Fruit fly (Drosophila melanogaster) whole organism, embryonic: ENCODE results near the gene Eip75B.

Experiments
- CG10209 ChIP-seq: fragments of 200-800 bp; sonication (Bioruptor generic); optimal IDR thresholded peaks from 3 replicates; lab custom pipeline; 2017; ENCODE audit warnings: missing biosample characterization, mild to moderate bottlenecking, missing genetic modification characterization, missing genetic modification reagents
- CG10274 ChIP-seq: fragments of 200-800 bp; sonication (Bioruptor generic); optimal IDR thresholded peaks from 3 replicates; lab custom pipeline; 2017; ENCODE audit warnings: missing biosample characterization, mild to moderate bottlenecking, missing genetic modification characterization
- CG10321 ChIP-seq: fragments of 200-800 bp; sonication (Bioruptor generic); IDR thresholded peaks from 2 replicates; pipeline ENCODE4 v1.3.6; 2022; ENCODE audit warnings: missing biosample characterization, missing genetic modification characterization
- CG10366 ChIP-seq: fragments of 200-800 bp; sonication (Bioruptor generic); IDR thresholded peaks from 2 replicates; pipeline ENCODE4 v1.3.6; 2022; ENCODE audit warnings: missing biosample characterization, missing genetic modification characterization
- CG10565 ChIP-seq: fragments of 200-800 bp; sonication (Bioruptor generic); optimal IDR thresholded peaks from 3 replicates; lab custom pipeline; 2016; ENCODE audit warnings: missing biosample characterization, mild to moderate bottlenecking, missing genetic modification characterization
- CG11696 ChIP-seq: fragments of 200-800 bp; sonication (Bioruptor generic); IDR thresholded peaks from 2 replicates; pipeline ENCODE4 v1.3.6; 2022; ENCODE audit warnings: missing biosample characterization, missing genetic modification characterization
- CG12071 ChIP-seq: fragments of 200-800 bp; sonication (Bioruptor generic); optimal IDR thresholded peaks from 3 replicates; lab custom pipeline; 2018; ENCODE audit warnings: missing biosample characterization, mild to moderate bottlenecking, missing genetic modification characterization
- CG12744 ChIP-seq: fragments of 200-800 bp; sonication (Bioruptor generic); optimal IDR thresholded peaks from 2 replicates; lab custom pipeline; 2016; ENCODE audit warnings: missing biosample characterization, missing genetic modification characterization
- CG15269 ChIP-seq: fragments of 200-800 bp; sonication (Bioruptor generic); optimal IDR thresholded peaks from 2 replicates; lab custom pipeline; 2018; ENCODE audit warnings: missing biosample characterization, mild to moderate bottlenecking, missing genetic modification characterization, moderate library complexity
- CG15601 ChIP-seq: fragments of 200-800 bp; sonication (Bioruptor generic); optimal IDR thresholded peaks from 3 replicates; lab custom pipeline; 2019; ENCODE audit warnings: missing biosample characterization, mild to moderate bottlenecking, missing genetic modification characterization, moderate library complexity
- CG16779 ChIP-seq: fragments of 200-800 bp; sonication (Bioruptor generic); IDR thresholded peaks from 2 replicates; pipeline ENCODE4 v1.3.6; 2022; ENCODE audit warnings: missing biosample characterization, missing genetic modification characterization
- CG30431 ChIP-seq: fragments of 200-800 bp; sonication (Bioruptor generic); optimal IDR thresholded peaks from 2 replicates; lab custom pipeline; 2017; ENCODE audit warnings: missing biosample characterization, missing genetic modification characterization
- CG34422 ChIP-seq: fragments of 200-800 bp; sonication (Bioruptor generic); IDR thresholded peaks from 3 replicates; pipeline ENCODE4 v1.3.6; 2022; ENCODE audit warnings: missing biosample characterization, missing genetic modification characterization
- CG6254 ChIP-seq: fragments of 200-800 bp; sonication (Bioruptor generic); optimal IDR thresholded peaks from 3 replicates; lab custom pipeline; 2017; ENCODE audit warnings: mild to moderate bottlenecking, missing biosample characterization, missing genetic modification reagents, missing genetic modification characterization
- CG6813 ChIP-seq: fragments of 200-800 bp; sonication (Bioruptor generic); optimal IDR thresholded peaks from 2 replicates; lab custom pipeline; 2017; ENCODE audit warnings: missing biosample characterization, missing genetic modification characterization, mild to moderate bottlenecking, moderate library complexity, missing genetic modification reagents
- CG7786 ChIP-seq: fragments of 200-800 bp; sonication (Bioruptor generic); optimal IDR thresholded peaks from 2 replicates; lab custom pipeline; 2016; ENCODE audit warnings: missing biosample characterization, missing genetic modification characterization
- CG7987 ChIP-seq: fragments of 200-800 bp; sonication (Bioruptor generic); optimal IDR thresholded peaks from 2 replicates; lab custom pipeline; 2018; ENCODE audit warnings: missing biosample characterization, mild to moderate bottlenecking, missing genetic modification characterization, moderate library complexity
- CG9817 ChIP-seq: fragments of 200-800 bp; sonication (Bioruptor generic); optimal IDR thresholded peaks from 2 replicates; lab custom pipeline; 2018; ENCODE audit warnings: missing biosample characterization, mild to moderate bottlenecking, missing genetic modification characterization, moderate library complexity
- CrebB ChIP-seq: fragments of 200-800 bp; sonication (Bioruptor generic); optimal IDR thresholded peaks from 3 replicates; lab custom pipeline; 2018; ENCODE audit warnings: missing biosample characterization, mild to moderate bottlenecking, missing genetic modification characterization
- Dp ChIP-seq: fragments of 200-800 bp; sonication (Bioruptor generic); optimal IDR thresholded peaks from 2 replicates; lab custom pipeline; 2018; ENCODE audit warnings: missing biosample characterization, mild to moderate bottlenecking, missing genetic modification characterization, moderate library complexity
- ERR ChIP-seq: fragments of 200-800 bp; sonication (Bioruptor generic); optimal IDR thresholded peaks from 2 replicates; lab custom pipeline; 2016; ENCODE audit warnings: missing biosample characterization, missing genetic modification characterization
- Fer1 ChIP-seq: fragments of 200-800 bp; sonication (Bioruptor generic); optimal IDR thresholded peaks from 2 replicates; lab custom pipeline; 2017; ENCODE audit warnings: missing biosample characterization, mild to moderate bottlenecking, missing genetic modification characterization
- Fer3 ChIP-seq: fragments of 200-800 bp; sonication (Bioruptor generic); optimal IDR thresholded peaks from 2 replicates; lab custom pipeline; 2018; ENCODE audit warnings: missing biosample characterization, mild to moderate bottlenecking, missing genetic modification characterization, moderate library complexity
- GATAe ChIP-seq: fragments of 200-800 bp; sonication (Bioruptor generic); conservative IDR thresholded peaks from 2 replicates; pipeline ENCODE4 v1.3.6; 2022; ENCODE audit warnings: missing biosample characterization, missing genetic modification characterization
- HLH3B ChIP-seq: fragments of 200-800 bp; sonication (Bioruptor generic); IDR thresholded peaks from 2 replicates; pipeline ENCODE4 v1.3.6; 2022; ENCODE audit warnings: missing biosample characterization, missing genetic modification characterization
- HLHmδ ChIP-seq: fragments of 200-800 bp; sonication (Bioruptor generic); optimal IDR thresholded peaks from 2 replicates; lab custom pipeline; 2018; ENCODE audit warnings: missing biosample characterization, mild to moderate bottlenecking, missing genetic modification characterization, moderate library complexity
- Hr3 ChIP-seq: fragments of 200-800 bp; sonication (Bioruptor generic); optimal IDR thresholded peaks from 3 replicates; lab custom pipeline; 2016; ENCODE audit warnings: missing biosample characterization, missing genetic modification characterization
- Hr78 ChIP-seq, 2 experiments: fragments of 200-800 bp in 1 of 2; fragments of >200 bp in 1 of 2; sonication (Bioruptor generic) in 1 of 2; optimal IDR thresholded peaks; 2 replicates each; lab custom pipeline; 2017 to 2019; ENCODE audit warnings: missing biosample characterization in 2 of 2, missing genetic modification characterization in 2 of 2, mild to moderate bottlenecking in 1 of 2, moderate library complexity in 1 of 2
- NC2α ChIP-seq: fragments of 200-800 bp; sonication (Bioruptor generic); optimal IDR thresholded peaks from 2 replicates; lab custom pipeline; 2016; ENCODE audit warnings: missing biosample characterization, missing genetic modification characterization
- Nf-YA ChIP-seq: fragments of 200-800 bp; sonication (Bioruptor generic); IDR thresholded peaks from 2 replicates; pipeline ENCODE4 v1.3.6; 2022; ENCODE audit warnings: missing biosample characterization, missing genetic modification characterization
- Optix ChIP-seq: fragments of 200-800 bp; sonication (Bioruptor generic); IDR thresholded peaks from 3 replicates; pipeline ENCODE4 v1.3.6; 2022; ENCODE audit warnings: missing biosample characterization, missing genetic modification characterization
- Rfx ChIP-seq: fragments of 200-800 bp; sonication (Bioruptor generic); IDR thresholded peaks from 2 replicates; pipeline ENCODE4 v1.3.6; 2022; ENCODE audit warnings: missing biosample characterization, missing genetic modification characterization
- Taf1 ChIP-seq: fragments of 200-800 bp; sonication (Bioruptor generic); IDR thresholded peaks from 2 replicates; pipeline ENCODE4 v1.3.6; 2022; ENCODE audit warnings: missing biosample characterization, missing genetic modification characterization
- Xbp1 ChIP-seq: fragments of 200-800 bp; sonication (Bioruptor generic); optimal IDR thresholded peaks from 3 replicates; lab custom pipeline; 2016; ENCODE audit warnings: missing biosample characterization, mild to moderate bottlenecking, missing genetic modification characterization
- abd-A ChIP-seq: fragments of 200-800 bp; sonication (Bioruptor generic); optimal IDR thresholded peaks from 3 replicates; lab custom pipeline; 2019; ENCODE audit warnings: missing biosample characterization, mild to moderate bottlenecking, missing genetic modification characterization, moderate library complexity
- aop ChIP-seq: fragments of 200-800 bp; sonication (Bioruptor generic); IDR thresholded peaks from 2 replicates; pipeline ENCODE4 v1.3.6; 2022; ENCODE audit warnings: missing biosample characterization, missing genetic modification characterization
- bcd ChIP-seq: fragments of 200-800 bp; sonication (Bioruptor generic); optimal IDR thresholded peaks from 2 replicates; lab custom pipeline; 2017; ENCODE audit warnings: missing biosample characterization, mild to moderate bottlenecking, missing genetic modification characterization
- btn ChIP-seq: fragments of 200-800 bp; sonication (Bioruptor generic); optimal IDR thresholded peaks from 2 replicates; lab custom pipeline; 2016; ENCODE audit warnings: missing biosample characterization, missing genetic modification characterization
- chn ChIP-seq: fragments of 200-800 bp; sonication (Bioruptor generic); optimal IDR thresholded peaks from 2 replicates; lab custom pipeline; 2016; ENCODE audit warnings: missing biosample characterization, missing genetic modification characterization
- dysf ChIP-seq: fragments of 200-800 bp; sonication (Bioruptor generic); IDR thresholded peaks from 3 replicates; pipeline ENCODE4 v1.3.6; 2022; ENCODE audit warnings: missing biosample characterization, missing genetic modification characterization
- ems ChIP-seq: fragments of 200-800 bp; sonication (Bioruptor generic); optimal IDR thresholded peaks from 3 replicates; lab custom pipeline; 2016; ENCODE audit warnings: missing biosample characterization, missing genetic modification characterization
- exex ChIP-seq: fragments of 200-800 bp; sonication (Bioruptor generic); optimal IDR thresholded peaks from 4 replicates; lab custom pipeline; 2018; ENCODE audit warnings: missing biosample characterization, mild to moderate bottlenecking, missing genetic modification characterization, moderate library complexity
- fd64A ChIP-seq: fragments of 200-800 bp; sonication (Bioruptor generic); optimal IDR thresholded peaks from 3 replicates; lab custom pipeline; 2018; ENCODE audit warnings: missing biosample characterization, mild to moderate bottlenecking, missing genetic modification characterization
- gce ChIP-seq: fragments of 200-800 bp; sonication (Bioruptor generic); IDR thresholded peaks from 3 replicates; pipeline ENCODE4 v1.3.6; 2022; ENCODE audit warnings: missing biosample characterization, missing genetic modification characterization
- grau ChIP-seq: fragments of 200-800 bp; optimal IDR thresholded peaks from 3 replicates; lab custom pipeline; 2019; ENCODE audit warnings: missing biosample characterization, mild to moderate bottlenecking, missing genetic modification characterization, moderate library complexity
- ham ChIP-seq: fragments of 200-800 bp; sonication (Bioruptor generic); IDR thresholded peaks from 2 replicates; pipeline ENCODE4 v1.3.6; 2022; ENCODE audit warnings: missing biosample characterization, missing genetic modification characterization
- mld ChIP-seq: fragments of 200-800 bp; sonication (Bioruptor generic); IDR thresholded peaks from 3 replicates; pipeline ENCODE4 v1.3.6; 2022; ENCODE audit warnings: missing biosample characterization, missing genetic modification characterization; ENCODE audit not compliant: partially characterized antibody
- nerfin-2 ChIP-seq: fragments of 200-800 bp; sonication (Bioruptor generic); IDR thresholded peaks from 2 replicates; pipeline ENCODE4 v1.3.6; 2022; ENCODE audit warnings: missing biosample characterization, missing genetic modification characterization; ENCODE audit not compliant: partially characterized antibody
- p53 ChIP-seq: fragments of 200-800 bp; sonication (Bioruptor generic); optimal IDR thresholded peaks from 2 replicates; lab custom pipeline; 2016; ENCODE audit warnings: missing biosample characterization, missing genetic modification characterization
- slbo ChIP-seq: fragments of 200-800 bp; sonication (Bioruptor generic); IDR thresholded peaks from 2 replicates; pipeline ENCODE4 v1.3.6; 2022; ENCODE audit warnings: missing biosample characterization, missing genetic modification characterization
- tin ChIP-seq: fragments of 200-800 bp; sonication (Bioruptor generic); optimal IDR thresholded peaks from 3 replicates; lab custom pipeline; 2016; ENCODE audit warnings: missing biosample characterization, missing genetic modification characterization
- trh ChIP-seq: fragments of 200-800 bp; sonication (Bioruptor generic); optimal IDR thresholded peaks from 2 replicates; lab custom pipeline; 2016; ENCODE audit warnings: missing biosample characterization, missing genetic modification characterization

The Eip75B gene

dm6 chr3L:17941575-17941974 lies 122.9 kb downstream of the Eip75B start (continued):
- TF ChIP-seq dysf (GFP tag; lab: Robert Waterston, UW) (peak; percentile 31; the same call in 1 of the 3 replicates), Dp (GFP tag; lab: Kevin White, UChicago) (no peak), Taf1 (GFP tag; lab: Robert Waterston, UW) (no peak), CG30431 (no peak), CG10274 (GFP tag; lab: Kevin White, UChicago) (no peak), Hr3 (peak; percentile 23), CG6813 (no peak), CG34422 (GFP tag; lab: Robert Waterston, UW) (no peak), Optix (GFP tag; lab: Robert Waterston, UW) (no peak), CG16779 (no peak), CG10565 (GFP tag; lab: Kevin White, UChicago) (no peak), chn (no peak), NC2α (no peak), nerfin-2 (GFP tag; lab: Robert Waterston, UW) (no peak), Fer3 (tag; lab: Kevin White, UChicago) (peak; percentile 35), HLHmδ (GFP tag; lab: Kevin White, UChicago) (no peak), CG15269 (tag; lab: Kevin White, UChicago) (peak; percentile 53), btn (no peak), CG12744 (GFP tag; lab: Kevin White, UChicago) (no peak), CG11696 (GFP tag; lab: Robert Waterston, UW) (no peak), CG7987 (no peak), grau (tag; lab: Kevin White, UChicago) (peak; percentile 45), ems (no peak), CG10366 (GFP tag; lab: Robert Waterston, UW) (no peak), CrebB (tag; lab: Kevin White, UChicago) (no peak), bcd (GFP tag; lab: Kevin White, UChicago) (no peak), gce (GFP tag; lab: Robert Waterston, UW) (no peak), GATAe (GFP tag; lab: Robert Waterston, UW) (no peak), abd-A (tag; lab: Kevin White, UChicago) (no peak), trh (GFP tag; lab: Kevin White, UChicago) (no peak), CG10209 (GFP tag; lab: Kevin White, UChicago) (peak; percentile 10), ERR (GFP tag; lab: Kevin White, UChicago) (no peak), CG7786 (GFP tag; lab: Kevin White, UChicago) (no peak), HLH3B (GFP tag; lab: Robert Waterston, UW) (no peak), CG6254 (GFP tag; lab: Kevin White, UChicago) (no peak), Hr78 (GFP tag; optimal IDR thresholded peaks at IDR 0.05; lab: Kevin White, UChicago) (no peak), aop (no peak), mld (GFP tag; lab: Robert Waterston, UW) (no peak), Xbp1 (peak; percentile 2), CG12071 (GFP tag; lab: Kevin White, UChicago) (no peak), CG15601 (tag; lab: Kevin White, UChicago) (no peak), exex (tag; lab: Kevin White, UChicago) (no peak), Nf-YA (no peak), CG9817 (tag; lab: Kevin White, UChicago) (peak; percentile 25), Fer1 (GFP tag; lab: Kevin White, UChicago) (peak; percentile 37), ham (no peak), Rfx (GFP tag; lab: Robert Waterston, UW) (0 out of 2 replicates have a peak, but pooled peaks have one; percentile 45), fd64A (GFP tag; lab: Kevin White, UChicago) (no peak), slbo (peak; percentile 33; the same call in 1 of the 2 replicates), tin (GFP tag; lab: Kevin White, UChicago) (no peak), p53 (no peak), CG10321 (GFP tag; lab: Robert Waterston, UW) (no peak)
